Worm (Caenorhabditis elegans) whole organism, young adult: ENCODE results near the gene C09E8.6.

ENCODE experiments used
- B0019.2 ChIP-seq: fragments of 200-800 bp; sonication (Bioruptor generic); conservative IDR thresholded peaks from 2 replicates; pipeline ENCODE4 v1.3.6; 2022; ENCODE audit warnings: missing genetic modification reagents, missing genetic modification characterization, missing compliant biosample characterization
- B0336.3 ChIP-seq: fragments of 200-800 bp; sonication (Bioruptor generic); IDR thresholded peaks from 2 replicates; pipeline ENCODE4 v1.3.6; 2022; ENCODE audit warnings: missing genetic modification characterization, missing compliant biosample characterization
- F22D6.2 ChIP-seq: sonication (generic microtip); optimal IDR thresholded peaks from 2 replicates; lab custom pipeline; 2016; ENCODE audit warnings: mild to moderate bottlenecking, missing genetic modification characterization, missing compliant biosample characterization
- F33H1.4 ChIP-seq: fragments of 200-800 bp; sonication (Bioruptor generic); IDR thresholded peaks from 2 replicates; pipeline ENCODE4 v1.3.6; 2022; ENCODE audit warnings: missing genetic modification reagents, missing genetic modification characterization, missing compliant biosample characterization
- F37B4.10 ChIP-seq: fragments of 200-800 bp; sonication (Bioruptor generic); IDR thresholded peaks from 2 replicates; pipeline ENCODE4 v1.3.6; 2022; ENCODE audit warnings: missing genetic modification characterization, missing compliant biosample characterization
- F49E8.2 ChIP-seq: sonication (generic microtip); optimal IDR thresholded peaks from 3 replicates; lab custom pipeline; 2017; ENCODE audit warnings: missing genetic modification characterization, mild to moderate bottlenecking, missing compliant biosample characterization, antibody characterized with exemption, moderate library complexity; ENCODE audit not compliant: insufficient read depth
- F52B5.7 ChIP-seq: sonication (generic microtip); optimal IDR thresholded peaks from 2 replicates; lab custom pipeline; 2016; ENCODE audit warnings: mild to moderate bottlenecking, missing genetic modification characterization, missing compliant biosample characterization
- K11D2.4 ChIP-seq: fragments of 200-800 bp; sonication (Bioruptor generic); IDR thresholded peaks from 2 replicates; pipeline ENCODE4 v1.3.6; 2022; ENCODE audit warnings: missing genetic modification reagents, missing genetic modification characterization, missing compliant biosample characterization
- Y53F4B.3 ChIP-seq: fragments of 200-800 bp; sonication (Bioruptor generic); IDR thresholded peaks from 2 replicates; pipeline ENCODE4 v1.3.6; 2022; ENCODE audit warnings: missing genetic modification reagents, missing genetic modification characterization, missing compliant biosample characterization
- Y56A3A.18 ChIP-seq: fragments of 200-800 bp; sonication (Bioruptor generic); IDR thresholded peaks from 2 replicates; pipeline ENCODE4 v1.3.6; 2022; ENCODE audit warnings: missing genetic modification reagents, missing genetic modification characterization, missing compliant biosample characterization
- Y67H2A.10 ChIP-seq: fragments of 200-800 bp; sonication (Bioruptor generic); conservative IDR thresholded peaks from 2 replicates; pipeline ENCODE4 v1.3.6; 2022; ENCODE audit warnings: missing genetic modification reagents, missing genetic modification characterization, missing compliant biosample characterization
- Y79H2A.3 ChIP-seq: fragments of 200-800 bp; sonication (Bioruptor generic); conservative IDR thresholded peaks from 2 replicates; pipeline ENCODE4 v1.3.6; 2022; ENCODE audit warnings: missing genetic modification reagents, missing genetic modification characterization, missing compliant biosample characterization
- Y95B8A.8 ChIP-seq: fragments of 200-800 bp; sonication (Bioruptor generic); IDR thresholded peaks from 2 replicates; pipeline ENCODE4 v1.3.6; 2022; ENCODE audit warnings: missing genetic modification reagents, missing genetic modification characterization, missing compliant biosample characterization
- athp-1 ChIP-seq: sonication (generic microtip); optimal IDR thresholded peaks from 2 replicates; lab custom pipeline; 2017; ENCODE audit warnings: mild to moderate bottlenecking, missing genetic modification characterization, missing compliant biosample characterization
- bed-2 ChIP-seq: fragments of 200-800 bp; sonication (Bioruptor generic); IDR thresholded peaks from 2 replicates; pipeline ENCODE4 v1.3.6; 2022; ENCODE audit warnings: missing genetic modification reagents, missing genetic modification characterization, missing compliant biosample characterization
- cebp-2 ChIP-seq: fragments of 200-800 bp; sonication (Bioruptor generic); IDR thresholded peaks from 2 replicates; pipeline ENCODE4 v1.3.6; 2022; ENCODE audit warnings: missing genetic modification characterization, missing compliant biosample characterization
- dpff-1 ChIP-seq: sonication (generic microtip); optimal IDR thresholded peaks from 2 replicates; lab custom pipeline; 2017; ENCODE audit warnings: mild to moderate bottlenecking, missing genetic modification characterization, missing compliant biosample characterization
- ekl-4 ChIP-seq: fragments of 200-800 bp; sonication (Bioruptor generic); IDR thresholded peaks from 2 replicates; pipeline ENCODE4 v1.3.6; 2022; ENCODE audit warnings: missing genetic modification reagents, missing genetic modification characterization, missing compliant biosample characterization
- hmg-1.2 ChIP-seq: fragments of 200-800 bp; sonication (Bioruptor generic); IDR thresholded peaks from 2 replicates; pipeline ENCODE4 v1.3.6; 2022; ENCODE audit warnings: missing genetic modification reagents, missing genetic modification characterization, missing compliant biosample characterization
- lin-35 ChIP-seq, 3 experiments: fragments of 150-350 bp in 2 of 3; sonication (generic microtip) in 1 of 3; optimal IDR thresholded peaks; 2 replicates each; lab custom pipeline; 2014 to 2018; ENCODE audit warnings: missing biosample characterization in 3 of 3, missing genetic modification characterization in 3 of 3, missing genetic modification reagents in 3 of 3
- lsl-1 ChIP-seq: fragments of 200-800 bp; sonication (Bioruptor generic); optimal IDR thresholded peaks from 2 replicates; lab custom pipeline; 2018; ENCODE audit warnings: mild to moderate bottlenecking, missing genetic modification characterization, moderate library complexity, missing compliant biosample characterization
- madf-8 ChIP-seq: fragments of 200-800 bp; sonication (Bioruptor generic); conservative IDR thresholded peaks from 2 replicates; pipeline ENCODE4 v1.3.6; 2022; ENCODE audit warnings: missing genetic modification reagents, missing genetic modification characterization, missing compliant biosample characterization
- nfya-1 ChIP-seq: sonication (generic microtip); optimal IDR thresholded peaks from 2 replicates; lab custom pipeline; 2017; ENCODE audit warnings: antibody characterized with exemption, missing compliant biosample characterization, missing genetic modification characterization, borderline replicate concordance; ENCODE audit not compliant: insufficient read depth
- nhr-120 ChIP-seq: fragments of 200-800 bp; sonication (Bioruptor generic); IDR thresholded peaks from 2 replicates; pipeline ENCODE4 v1.3.6; 2022; ENCODE audit warnings: missing genetic modification characterization, missing compliant biosample characterization
- pha-4 ChIP-seq: fragments of 150-350 bp; sonication (generic microtip); optimal IDR thresholded peaks from 2 replicates; lab custom pipeline; 2014; ENCODE audit warnings: missing biosample characterization, missing genetic modification reagents, missing genetic modification characterization
- rec-8 ChIP-seq, 2 experiments: sonication (generic microtip); optimal IDR thresholded peaks; 2 replicates each; lab custom pipeline; 2016; ENCODE audit warnings: mild to moderate bottlenecking in 2 of 2, missing genetic modification characterization in 2 of 2, missing genetic modification reagents in 2 of 2, missing genotype in 2 of 2, missing biosample characterization in 1 of 2, missing compliant biosample characterization in 1 of 2, moderate library complexity in 1 of 2
- repo-1 ChIP-seq: sonication (generic microtip); optimal IDR thresholded peaks from 2 replicates; lab custom pipeline; 2017; ENCODE audit warnings: mild to moderate bottlenecking, missing genetic modification characterization, missing compliant biosample characterization
- sdz-38 ChIP-seq: sonication (generic microtip); optimal IDR thresholded peaks from 2 replicates; lab custom pipeline; 2016; ENCODE audit warnings: missing genotype, missing genetic modification characterization, missing compliant biosample characterization
- snpc-4 ChIP-seq, 5 experiments: fragments of 150-350 bp in 1 of 5; sonication (generic microtip) in 4 of 5; optimal IDR thresholded peaks; 2 replicates each; lab custom pipeline; 2014 to 2018; ENCODE audit warnings: missing genetic modification characterization in 5 of 5, missing biosample characterization in 3 of 5, antibody characterized with exemption in 2 of 5, mild to moderate bottlenecking in 2 of 5, missing compliant biosample characterization in 2 of 5, missing genotype in 2 of 5, moderate library complexity in 2 of 5, missing genetic modification reagents in 1 of 5
- somi-1 ChIP-seq: fragments of 200-800 bp; sonication (Bioruptor generic); optimal IDR thresholded peaks from 2 replicates; lab custom pipeline; 2018; ENCODE audit warnings: mild to moderate bottlenecking, missing genetic modification characterization, missing compliant biosample characterization
- tbx-9 ChIP-seq: sonication (generic microtip); optimal IDR thresholded peaks from 2 replicates; lab custom pipeline; 2016; ENCODE audit warnings: borderline replicate concordance, missing genetic modification characterization, inconsistent platforms, missing compliant biosample characterization
- unc-62 ChIP-seq: fragments of 150-350 bp; optimal IDR thresholded peaks from 2 replicates; lab custom pipeline; 2014; ENCODE audit warnings: missing biosample characterization, missing genetic modification reagents, missing genetic modification characterization
- ztf-18 ChIP-seq: sonication (generic microtip); optimal IDR thresholded peaks from 2 replicates; lab custom pipeline; 2016; ENCODE audit warnings: missing genotype, mild to moderate bottlenecking, missing genetic modification characterization, missing compliant biosample characterization
- ztf-26 ChIP-seq: sonication (generic microtip); optimal IDR thresholded peaks from 2 replicates; lab custom pipeline; 2017; ENCODE audit warnings: missing genetic modification characterization, missing compliant biosample characterization
- ztf-3 ChIP-seq: fragments of 200-800 bp; sonication (Bioruptor generic); optimal IDR thresholded peaks from 2 replicates; lab custom pipeline; 2018; ENCODE audit warnings: mild to moderate bottlenecking, missing genetic modification characterization, missing compliant biosample characterization

The C09E8.6 gene

ce11 chrII:581983-582382 is 25.7 kb downstream of the C09E8.6 start (continued):
- no peak for TF ChIP-seq lin-35 (GFP tag; optimal IDR thresholded peaks at IDR 0.05; lab: Kevin White, UChicago)
- 0 out of 2 replicates have a peak, but pooled peaks have one; percentile 25 for TF ChIP-seq Y56A3A.18 (GFP tag; lab: Robert Waterston, UW)
- no peak for TF ChIP-seq dpff-1
- peak; percentile 59 for TF ChIP-seq F52B5.7
- TF ChIP-seq Y79H2A.3 (GFP tag; lab: Robert Waterston, UW), result 0 out of 2 replicates have a peak, but pooled peaks have one; percentile 7
- peak; percentile 34 for TF ChIP-seq F49E8.2 (tag; lab: Kevin White, UChicago)
- TF ChIP-seq nhr-120 (GFP tag; lab: Robert Waterston, UW), result no peak
- TF ChIP-seq hmg-1.2, result 0 out of 2 replicates have a peak, but pooled peaks have one; percentile 20
- peak; percentile 63 for TF ChIP-seq B0336.3 (GFP tag; lab: Robert Waterston, UW)
- peak; percentile 66 for TF ChIP-seq ekl-4 (GFP tag; lab: Robert Waterston, UW)

ce11 chrII:582649-583048 is 26.4 kb downstream of the C09E8.6 start, which contains the start of gene fbxb-14:
fbxb-14 (minus strand) TSS chrII:582749.
- no peak for TF ChIP-seq unc-62 (GFP tag; lab: Kevin White, UChicago)
- TF ChIP-seq tbx-9, result no peak
- no peak for TF ChIP-seq Y56A3A.18 (GFP tag; lab: Robert Waterston, UW)
- no peak for TF ChIP-seq Y53F4B.3 (GFP tag; lab: Robert Waterston, UW)
- no peak for TF ChIP-seq somi-1 (GFP tag; lab: Kevin White, UChicago)
- TF ChIP-seq K11D2.4, result no peak
- no peak for TF ChIP-seq hmg-1.2
- no peak for TF ChIP-seq athp-1
- no peak for TF ChIP-seq snpc-4 (GFP tag; optimal IDR thresholded peaks at IDR 0.05; lab: Kevin White, UChicago)
- TF ChIP-seq snpc-4 (tag; optimal IDR thresholded peaks at IDR 0.05; lab: Kevin White, UChicago), result no peak
- no peak for TF ChIP-seq Y95B8A.8 (GFP tag; lab: Robert Waterston, UW)
- no peak for TF ChIP-seq B0019.2 (GFP tag; lab: Robert Waterston, UW)
- no peak for TF ChIP-seq lsl-1
- no peak for TF ChIP-seq madf-8 (GFP tag; lab: Robert Waterston, UW)
- no peak for TF ChIP-seq ztf-26 (tag; lab: Kevin White, UChicago)
- no peak for TF ChIP-seq pha-4 (tag; lab: Kevin White, UChicago)
- no peak for TF ChIP-seq F33H1.4
- no peak for TF ChIP-seq rec-8 (tag; optimal IDR thresholded peaks at IDR 0.05; lab: Kevin White, UChicago)
- no peak for TF ChIP-seq repo-1

DNA sequence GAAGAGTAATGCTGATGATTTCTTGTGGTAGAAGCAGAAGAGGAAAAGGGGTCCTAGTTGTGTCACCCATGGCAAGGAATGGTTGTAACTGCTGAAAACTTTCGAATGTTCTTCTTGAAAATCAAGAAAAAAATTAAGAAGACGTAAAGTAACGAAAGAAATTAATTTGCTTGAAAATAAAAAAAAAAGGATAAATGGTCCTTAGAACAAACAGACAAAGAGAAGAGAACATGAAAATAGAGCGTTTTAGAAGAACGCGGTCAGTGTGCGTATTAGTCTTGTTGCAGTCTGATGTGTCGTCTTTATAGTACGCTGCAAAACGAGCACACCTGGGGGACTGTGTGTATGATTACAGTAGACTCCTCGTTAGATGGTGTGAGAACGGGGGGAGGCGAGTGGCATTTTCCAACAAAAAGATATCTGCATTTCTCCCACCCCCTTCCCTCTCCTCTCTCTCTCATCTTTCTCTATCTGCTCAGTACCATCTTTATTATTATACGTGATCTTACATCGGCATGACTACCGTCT is 28.1 kb downstream of the C09E8.6 start, which contains the start of the genes W08F4.12 and W08F4.13:
W08F4.12 (minus strand) TSS at position 101 of the 528 bp plus-strand sequence.
W08F4.13 (plus strand) TSS at position 478 of the 528 bp plus-strand sequence.
- TF ChIP-seq athp-1 (no peak), hmg-1.2 (no peak), cebp-2 (no peak)

ce11 chrII:587533-587932 is 31.2 kb downstream of the C09E8.6 start, which contains the start of gene fbxb-34:
fbxb-34 (plus strand) TSS chrII:587833.
- TF ChIP-seq F37B4.10 (GFP tag; lab: Robert Waterston, UW) (no peak), ztf-18 (tag; lab: Kevin White, UChicago) (no peak), ztf-3 (GFP tag; lab: Kevin White, UChicago) (no peak), bed-2 (no peak), Y79H2A.3 (GFP tag; lab: Robert Waterston, UW) (no peak), Y67H2A.10 (GFP tag; lab: Robert Waterston, UW) (no peak), F33H1.4 (no peak), F22D6.2 (tag; lab: Kevin White, UChicago) (no peak), Y95B8A.8 (GFP tag; lab: Robert Waterston, UW) (no peak), K11D2.4 (no peak), sdz-38 (tag; lab: Kevin White, UChicago) (no peak), nfya-1 (tag; lab: Kevin White, UChicago) (no peak)
